Fruit fly (Drosophila melanogaster): ENCODE measurements around the gene CG34164.

The CG34164 gene

DNA sequence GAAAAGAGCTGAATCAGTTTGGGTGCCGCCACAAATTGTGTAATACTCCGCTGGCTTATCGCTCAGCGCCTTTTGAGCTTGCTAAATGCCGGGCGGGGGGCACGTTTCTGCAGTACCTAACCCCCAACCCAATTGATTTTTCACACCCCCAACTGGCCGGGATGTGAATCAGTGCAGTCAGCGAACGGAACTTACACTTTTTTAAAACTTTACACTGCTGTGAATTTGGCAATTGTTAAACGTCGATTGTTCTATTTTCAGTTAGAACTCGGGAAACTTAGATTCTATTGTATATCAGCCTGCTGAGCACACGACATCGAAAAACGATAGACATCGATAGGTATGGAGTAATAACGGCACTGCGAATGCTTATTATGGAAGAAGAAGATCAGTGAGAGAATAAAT, 18.0 kb upstream of the CG34164 start, which contains the start of gene Tom70 (continued):
- TF ChIP-seq CG7839 (tag; optimal IDR thresholded peaks at IDR 0.05) (no peak), Rfx (GFP tag; IDR thresholded peaks at IDR 0.05) (no peak), CG3726 (GFP tag; IDR thresholded peaks at IDR 0.05) (no peak), zen2 (GFP tag; IDR thresholded peaks at IDR 0.05; ENCODE audit: partially characterized antibody) (peak; percentile 34; the same call in 1 of the 3 replicates), CG1603 (tag; optimal IDR thresholded peaks at IDR 0.05) (no peak), tgo (GFP tag; IDR thresholded peaks at IDR 0.05) (no peak), sens-2 (GFP tag; IDR thresholded peaks at IDR 0.05) (no peak), onecut (GFP tag; IDR thresholded peaks at IDR 0.05) (peak; percentile 87), ewg (GFP tag; optimal IDR thresholded peaks at IDR 0.05) (no peak), Poxn (GFP tag; IDR thresholded peaks at IDR 0.05) (no peak), Doc3 (GFP tag; IDR thresholded peaks at IDR 0.05; ENCODE audit: partially characterized antibody) (peak; percentile 44; the same call in 1 of the 3 replicates), CG16863 (GFP tag; optimal IDR thresholded peaks at IDR 0.05) (no peak), kay (GFP tag; optimal IDR thresholded peaks at IDR 0.05) (no peak), fd64A (GFP tag; optimal IDR thresholded peaks at IDR 0.05) (no peak), Gsc (GFP tag; IDR thresholded peaks at IDR 0.05) (no peak), HmgD (GFP tag; optimal IDR thresholded peaks at IDR 0.05) (no peak), zf30C (GFP tag; optimal IDR thresholded peaks at IDR 0.05) (no peak), Xrp1 (GFP tag; IDR thresholded peaks at IDR 0.05) (no peak), dimm (GFP tag; IDR thresholded peaks at IDR 0.05) (no peak), PHDP (tag; optimal IDR thresholded peaks at IDR 0.05) (no peak), Lim3 (GFP tag; IDR thresholded peaks at IDR 0.05) (no peak), ATbp (GFP tag; optimal IDR thresholded peaks at IDR 0.05) (no peak), Sry-δ (GFP tag; optimal IDR thresholded peaks at IDR 0.05) (peak; percentile 58), CG13287 (GFP tag; IDR thresholded peaks at IDR 0.05; ENCODE audit: partially characterized antibody) (peak; percentile 55), CG4730 (GFP tag; IDR thresholded peaks at IDR 0.05) (no peak), amos (GFP tag; IDR thresholded peaks at IDR 0.05; ENCODE audit: partially characterized antibody) (peak; percentile 54; the same call in 1 of the 2 replicates), E2f2 (GFP tag; IDR thresholded peaks at IDR 0.05) (peak; percentile 53), gem (tag; optimal IDR thresholded peaks at IDR 0.05) (no peak), Opbp (GFP tag; IDR thresholded peaks at IDR 0.05; ENCODE audit: partially characterized antibody) (0 out of 3 replicates have a peak, but pooled peaks have one; percentile 30), CG3838 (GFP tag; optimal IDR thresholded peaks at IDR 0.05) (no peak), sima (GFP tag; optimal IDR thresholded peaks at IDR 0.05) (no peak), Fer1 (GFP tag; optimal IDR thresholded peaks at IDR 0.05) (peak; percentile 21), Abd-B (GFP tag; optimal IDR thresholded peaks at IDR 0.05) (no peak), Atf-2 (GFP tag; optimal IDR thresholded peaks at IDR 0.05) (no peak), tio (GFP tag; optimal IDR thresholded peaks at IDR 0.05) (no peak), Atf3 (GFP tag; optimal IDR thresholded peaks at IDR 0.05) (no peak), CG12659 (GFP tag; optimal IDR thresholded peaks at IDR 0.05) (peak; percentile 32), CG34224 (GFP tag; IDR thresholded peaks at IDR 0.05; ENCODE audit: partially characterized antibody) (peak; percentile 67), CG14860 (GFP tag; IDR thresholded peaks at IDR 0.05; ENCODE audit: partially characterized antibody) (no peak), CG15011 (GFP tag; optimal IDR thresholded peaks at IDR 0.05) (no peak), Doc2 (GFP tag; IDR thresholded peaks at IDR 0.05) (no peak), CG13424 (tag; optimal IDR thresholded peaks at IDR 0.05) (no peak), pho (GFP tag; optimal IDR thresholded peaks at IDR 0.05) (no peak), maf-S (GFP tag; optimal IDR thresholded peaks at IDR 0.05) (no peak), odd (GFP tag; optimal IDR thresholded peaks at IDR 0.05) (no peak), Dref (GFP tag; IDR thresholded peaks at IDR 0.05) (peak; percentile 73), CG10267 (tag; optimal IDR thresholded peaks at IDR 0.05) (no peak), danr (GFP tag; IDR thresholded peaks at IDR 0.05) (no peak), Sox100B (GFP tag; optimal IDR thresholded peaks at IDR 0.05) (no peak), gfzf (GFP tag; optimal IDR thresholded peaks at IDR 0.05) (peak; percentile 3), Max (GFP tag; optimal IDR thresholded peaks at IDR 0.05) (peak; percentile 8)
